Worm (Caenorhabditis elegans): ENCODE data around the gene Y62H9A.14.

Y62H9A.14 gene

DNA sequence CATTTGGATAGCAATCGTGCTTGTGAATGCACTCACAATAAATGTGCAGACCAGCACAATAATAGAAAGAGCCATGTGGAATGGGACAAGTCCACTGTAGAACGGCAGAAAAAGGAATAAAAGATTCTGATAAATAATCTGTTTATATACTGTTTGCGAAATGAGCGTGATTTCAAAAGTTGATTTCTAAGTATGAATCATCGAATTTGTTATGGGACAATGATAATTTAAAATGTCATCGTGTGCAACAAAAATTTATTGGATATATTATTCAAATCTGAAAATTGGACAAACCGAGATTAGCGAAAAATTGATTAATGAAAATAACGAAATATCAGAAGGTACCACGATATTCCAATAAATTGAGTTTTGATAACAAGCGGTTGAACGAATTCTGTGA, 17.8 kb downstream of the Y62H9A.14 start, which contains the start of gene F55G7.5:
TSS of gene F55G7.5 (minus strand) at position 101 of the 400 bp plus-strand sequence.
- TF ChIP-seq rcor-1 (GFP tag; IDR thresholded peaks at IDR 0.05) (no peak), cebp-2 (GFP tag; IDR thresholded peaks at IDR 0.05) (no peak), hmg-1.2 (GFP tag; IDR thresholded peaks at IDR 0.05) (no peak), ekl-4 (GFP tag; IDR thresholded peaks at IDR 0.05) (no peak), ztf-26 (tag; optimal IDR thresholded peaks at IDR 0.05) (no peak), lin-40 (tag; optimal IDR thresholded peaks at IDR 0.05) (no peak), nhr-80 (tag; optimal IDR thresholded peaks at IDR 0.05) (no peak), athp-1 (tag; optimal IDR thresholded peaks at IDR 0.05) (no peak), zim-3 (tag; optimal IDR thresholded peaks at IDR 0.05) (no peak), nfya-1 (tag; optimal IDR thresholded peaks at IDR 0.05; ENCODE audit: borderline replicate concordance, insufficient read depth) (no peak), him-1 (tag; optimal IDR thresholded peaks at IDR 0.05) (no peak), ets-4 (GFP tag; optimal IDR thresholded peaks at IDR 0.05) (no peak)

DNA sequence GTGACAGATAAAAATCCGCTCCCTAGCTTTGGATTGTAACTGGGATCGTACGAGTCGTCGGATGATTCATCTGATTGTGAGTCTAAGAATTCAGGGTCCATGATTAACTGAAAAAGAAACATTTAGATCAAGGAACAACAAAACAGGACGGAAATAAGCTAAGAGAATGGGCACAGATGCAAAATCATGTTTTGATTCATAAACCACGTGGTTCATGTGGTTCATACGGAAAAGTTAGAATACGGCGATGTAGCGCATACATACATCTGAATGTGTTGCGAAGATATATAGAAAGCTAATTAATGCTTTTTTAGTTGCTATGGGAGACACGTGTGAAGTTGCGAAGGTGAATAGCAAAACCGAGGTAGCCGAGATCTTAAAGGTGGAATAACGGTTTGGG, 20.9 kb downstream of the Y62H9A.14 start, which contains the start of gene F55G7.3:
TSS of gene F55G7.3 (minus strand) at position 101 of the 400 bp plus-strand sequence.
- TF ChIP-seq rec-8 (tag; optimal IDR thresholded peaks at IDR 0.05): no peak

ce11 chrX:11946788-11947463, 25.9 kb downstream of the Y62H9A.14 start, which contains the start of gene nfya-1:
Gene nfya-1, minus strand, starts transcription at chrX:11946838.
- TF ChIP-seq rcor-1 (GFP tag; IDR thresholded peaks at IDR 0.05) (no peak), lir-1 (GFP tag; conservative IDR thresholded peaks at IDR 0.05) (no peak), ceh-79 (tag; optimal IDR thresholded peaks at IDR 0.05) (no peak), nhr-80 (tag; optimal IDR thresholded peaks at IDR 0.05) (peak; percentile 11), nfya-2 (GFP tag; IDR thresholded peaks at IDR 0.05) (no peak), ceh-27 (GFP tag; optimal IDR thresholded peaks at IDR 0.05) (peak; percentile 51), repo-1 (tag; optimal IDR thresholded peaks at IDR 0.05) (no peak), Y53G8AR.9 (GFP tag; conservative IDR thresholded peaks at IDR 0.05) (no peak), dox-1 (GFP tag; IDR thresholded peaks at IDR 0.05) (no peak), lin-26 (GFP tag; IDR thresholded peaks at IDR 0.05) (no peak), zfh-2 (GFP tag; conservative IDR thresholded peaks at IDR 0.05) (no peak), lin-54 (GFP tag; optimal IDR thresholded peaks at IDR 0.05) (no peak), tbp1 (GFP tag; optimal IDR thresholded peaks at IDR 0.05) (no peak), nhr-179 (tag; optimal IDR thresholded peaks at IDR 0.05) (no peak), aptf-2 (GFP tag; conservative IDR thresholded peaks at IDR 0.05) (no peak), efl-1 (GFP tag; optimal IDR thresholded peaks at IDR 0.05) (no peak), C17E4.6 (GFP tag; IDR thresholded peaks at IDR 0.05) (no peak), F39B2.1 (GFP tag; IDR thresholded peaks at IDR 0.05) (no peak), unc-62 (GFP tag; optimal IDR thresholded peaks at IDR 0.05) (no peak), T07F8.4 (tag; optimal IDR thresholded peaks at IDR 0.05) (no peak), K12H6.12 (tag; optimal IDR thresholded peaks at IDR 0.05) (no peak), nhr-120 (GFP tag; IDR thresholded peaks at IDR 0.05) (no peak), snpc-1.3 (tag; optimal IDR thresholded peaks at IDR 0.05; ENCODE audit: insufficient read depth) (no peak), gei-17 (GFP tag; optimal IDR thresholded peaks at IDR 0.05) (peak; percentile 19), Y79H2A.3 (GFP tag; conservative IDR thresholded peaks at IDR 0.05) (no peak), F57C9.4 (tag; optimal IDR thresholded peaks at IDR 0.05) (no peak), lin-40 (tag; optimal IDR thresholded peaks at IDR 0.05) (peak; percentile 39), nhr-27 (tag; optimal IDR thresholded peaks at IDR 0.05) (no peak), nfyb-1 (GFP tag; IDR thresholded peaks at IDR 0.05) (no peak), Y95B8A.8 (GFP tag; IDR thresholded peaks at IDR 0.05) (no peak), atf-7 (tag; optimal IDR thresholded peaks at IDR 0.05) (no peak), ztf-3 (GFP tag; optimal IDR thresholded peaks at IDR 0.05) (no peak), nfya-1 (tag; optimal IDR thresholded peaks at IDR 0.05; ENCODE audit: borderline replicate concordance, insufficient read depth) (no peak)

Data from whole organism, young adult.